Fruit fly (Drosophila melanogaster) whole organism, adult: ENCODE measurements around the gene Alp9.

Experiments used
- CG33017 ChIP-seq: fragments of 200-800 bp; sonication (Bioruptor generic); optimal IDR thresholded peaks from 2 replicates; lab custom pipeline; 2018; ENCODE audit warnings: missing biosample characterization, mild to moderate bottlenecking, missing genetic modification characterization, moderate library complexity
- Mnt ChIP-seq: fragments of 200-800 bp; sonication (Bioruptor generic); optimal IDR thresholded peaks from 2 replicates; lab custom pipeline; 2016; ENCODE audit warnings: missing biosample characterization, mild to moderate bottlenecking, missing genetic modification characterization
- bab1 ChIP-seq: fragments of 200-800 bp; sonication (Bioruptor generic); optimal IDR thresholded peaks from 3 replicates; lab custom pipeline; 2019; ENCODE audit warnings: missing biosample characterization, mild to moderate bottlenecking, missing genetic modification characterization, moderate library complexity
- ovo ChIP-seq: fragments of 200-800 bp; sonication (Bioruptor generic); optimal IDR thresholded peaks from 2 replicates; lab custom pipeline; 2016; ENCODE audit warnings: missing biosample characterization, missing genetic modification characterization
- pad ChIP-seq: fragments of 200-800 bp; sonication (Bioruptor generic); optimal IDR thresholded peaks from 3 replicates; lab custom pipeline; 2017; ENCODE audit warnings: missing biosample characterization, missing genetic modification characterization, mild to moderate bottlenecking, moderate library complexity, missing genetic modification reagents
- tj ChIP-seq: fragments of 200-800 bp; sonication (Bioruptor generic); optimal IDR thresholded peaks from 3 replicates; lab custom pipeline; 2017; ENCODE audit warnings: missing biosample characterization, mild to moderate bottlenecking, missing genetic modification characterization, moderate library complexity

DNA sequence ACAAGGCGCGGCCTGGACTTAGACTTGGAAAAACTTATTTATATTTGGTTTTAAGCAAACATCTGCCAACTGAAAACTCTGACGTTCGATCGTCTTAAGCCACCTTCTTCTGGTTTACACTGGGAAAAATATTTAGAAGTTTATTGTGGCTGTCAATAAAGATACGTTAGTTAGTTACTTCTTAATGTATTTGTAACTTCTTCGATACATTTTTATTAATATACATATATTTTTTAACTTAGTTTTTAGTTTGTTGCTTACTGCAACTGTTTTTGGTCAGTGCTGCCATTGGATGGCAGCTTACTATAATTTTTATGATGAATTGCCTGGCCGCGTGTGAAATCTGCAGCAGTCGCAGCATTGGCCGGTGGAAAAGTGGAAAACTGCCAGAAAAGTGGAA is 14.2 kb downstream of the Alp9 start:
- TF ChIP-seq CG33017 (no peak), Mnt (GFP tag; lab: Kevin White, UChicago) (no peak), ovo (no peak), pad (GFP tag; lab: Kevin White, UChicago) (no peak), tj (GFP tag; lab: Kevin White, UChicago) (no peak), bab1 (GFP tag; lab: Kevin White, UChicago) (no peak)
